Worm (Caenorhabditis elegans): ENCODE measurements around the gene fbxb-49.

- TF ChIP-seq him-1 (tag; optimal IDR thresholded peaks at IDR 0.05) (no peak), W03F9.2 (tag; optimal IDR thresholded peaks at IDR 0.05) (no peak), dao-5 (tag; optimal IDR thresholded peaks at IDR 0.05) (no peak)
Observed at ce11 chrII:1521956-1522355, 46.4 kb upstream of the fbxb-49 start.
